Worm (Caenorhabditis elegans): ENCODE results near the gene fbxa-55.
A peak's percentile ranks its signal among the peaks of the same experiment; 100 is the strongest.

Gene fbxa-55

ce11 chrIII:891014-891413, 44.9 kb downstream of the fbxa-55 start, which contains the start of gene T24C4.10:
Gene T24C4.10 (minus strand): TSS chrIII:891243.
- no peak for TF ChIP-seq sptf-1 (tag; optimal IDR thresholded peaks at IDR 0.05)

DNA sequence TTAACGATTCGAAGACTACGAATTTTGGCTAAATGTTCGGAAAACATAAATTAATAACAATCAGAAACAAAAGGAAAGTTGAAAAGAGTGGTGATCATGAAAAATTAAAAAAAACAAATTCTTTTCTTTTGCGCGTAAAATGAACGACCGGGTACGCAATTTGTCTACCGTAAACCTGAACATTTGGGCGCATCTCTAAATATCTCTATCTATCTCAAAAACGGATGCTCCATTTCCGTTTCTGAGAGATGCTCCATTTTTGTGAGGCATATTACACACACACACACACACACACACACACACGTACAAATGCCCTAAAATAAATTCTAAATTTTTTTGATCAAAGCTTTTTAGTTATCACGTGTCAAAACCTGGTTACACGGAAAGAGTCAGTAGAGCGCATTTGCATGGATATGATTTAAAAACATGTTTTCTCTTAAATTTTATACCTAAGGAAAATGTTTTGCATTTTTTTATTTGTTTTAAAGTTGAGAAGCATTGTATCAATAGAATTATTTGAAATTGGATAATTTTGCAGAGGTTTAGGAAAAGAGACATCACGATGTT, 46.8 kb downstream of the fbxa-55 start:
- peak; percentile 81 for TF ChIP-seq lsy-2 (tag; optimal IDR thresholded peaks at IDR 0.05)
- no peak for TF ChIP-seq M03D4.4 (tag; optimal IDR thresholded peaks at IDR 0.05)
- TF ChIP-seq elt-3 (tag; optimal IDR thresholded peaks at IDR 0.05): no peak
- TF ChIP-seq lin-32 (GFP tag; optimal IDR thresholded peaks at IDR 0.05): no peak
- no peak for TF ChIP-seq snpc-4 (tag; optimal IDR thresholded peaks at IDR 0.05)

ce11 chrIII:887874-888299, 48.0 kb downstream of the fbxa-55 start:
- no peak for TF ChIP-seq mep-1 (tag; optimal IDR thresholded peaks at IDR 0.05)
- TF ChIP-seq zip-8 (tag; optimal IDR thresholded peaks at IDR 0.05): no peak
- TF ChIP-seq ceh-39 (tag; optimal IDR thresholded peaks at IDR 0.05): peak; percentile 32
- peak; percentile 23 for TF ChIP-seq ham-2 (GFP tag; optimal IDR thresholded peaks at IDR 0.05)
- peak; percentile 24 for TF ChIP-seq pha-4 (tag; optimal IDR thresholded peaks at IDR 0.05)
- peak; percentile 63 for TF ChIP-seq ces-1 (GFP tag; optimal IDR thresholded peaks at IDR 0.05)
- peak; percentile 21 for TF ChIP-seq lsy-2 (tag; optimal IDR thresholded peaks at IDR 0.05)
- TF ChIP-seq blmp-1 (tag; optimal IDR thresholded peaks at IDR 0.05): peak; percentile 49
- TF ChIP-seq nhr-237 (tag; optimal IDR thresholded peaks at IDR 0.05): no peak
- TF ChIP-seq ceh-43 (GFP tag; optimal IDR thresholded peaks at IDR 0.05): no peak
- no peak for TF ChIP-seq tbx-8 (GFP tag; optimal IDR thresholded peaks at IDR 0.05)
- TF ChIP-seq nhr-2 (tag; optimal IDR thresholded peaks at IDR 0.05): no peak
- no peak for TF ChIP-seq M03D4.4 (tag; optimal IDR thresholded peaks at IDR 0.05)
- TF ChIP-seq unc-62 (GFP tag; optimal IDR thresholded peaks at IDR 0.05): peak; percentile 16
- no peak for TF ChIP-seq sem-2 (GFP tag; optimal IDR thresholded peaks at IDR 0.05)
- TF ChIP-seq elt-1 (tag; optimal IDR thresholded peaks at IDR 0.05; ENCODE audit: borderline replicate concordance, insufficient read depth): no peak
- peak; percentile 34 for TF ChIP-seq nhr-76 (tag; optimal IDR thresholded peaks at IDR 0.05)
- peak; percentile 60 for TF ChIP-seq mls-2 (tag; optimal IDR thresholded peaks at IDR 0.05)
- peak; percentile 41 for TF ChIP-seq unc-120 (tag; optimal IDR thresholded peaks at IDR 0.05; ENCODE audit: poor library complexity, severe bottlenecking)
- TF ChIP-seq drap-1 (GFP tag; optimal IDR thresholded peaks at IDR 0.05): no peak

- TF ChIP-seq drap-1 (GFP tag; optimal IDR thresholded peaks at IDR 0.05) (no peak), bed-3 (GFP tag; optimal IDR thresholded peaks at IDR 0.05) (no peak), nhr-237 (tag; optimal IDR thresholded peaks at IDR 0.05) (no peak), lsy-2 (tag; optimal IDR thresholded peaks at IDR 0.05) (no peak), blmp-1 (tag; optimal IDR thresholded peaks at IDR 0.05) (no peak), nhr-76 (tag; optimal IDR thresholded peaks at IDR 0.05) (no peak), mep-1 (tag; optimal IDR thresholded peaks at IDR 0.05) (no peak), sem-2 (GFP tag; optimal IDR thresholded peaks at IDR 0.05) (no peak), pha-4 (tag; optimal IDR thresholded peaks at IDR 0.05) (no peak), lin-32 (GFP tag; optimal IDR thresholded peaks at IDR 0.05) (no peak), lin-13 (tag; optimal IDR thresholded peaks at IDR 0.05) (no peak), snpc-4 (tag; optimal IDR thresholded peaks at IDR 0.05) (no peak), nhr-28 (tag; optimal IDR thresholded peaks at IDR 0.05) (no peak), unc-39 (tag; optimal IDR thresholded peaks at IDR 0.05) (no peak)
Measured at ce11 chrIII:886726-887125, 49.2 kb downstream of the fbxa-55 start, which contains the start of gene zer-1. Gene zer-1 (minus strand): TSS chrIII:886793.

DNA sequence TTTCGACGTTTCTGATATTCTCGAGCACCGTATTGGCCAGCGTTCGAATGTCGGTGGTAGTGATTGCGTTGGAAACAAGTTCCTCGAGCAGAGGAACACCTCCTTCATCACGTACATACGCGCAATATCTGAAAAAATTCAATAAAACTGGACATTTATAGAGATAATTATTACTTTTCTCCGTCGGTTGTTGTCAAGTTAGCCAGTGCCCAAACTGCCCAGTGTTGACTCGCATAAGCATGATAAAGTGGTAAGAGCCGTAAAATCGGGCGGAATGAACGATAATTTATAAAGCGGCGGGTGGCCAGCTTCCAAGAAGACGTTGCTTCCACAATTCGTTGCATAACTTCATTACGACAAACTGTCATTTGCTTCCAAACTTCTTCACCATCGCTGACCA, 52.3 kb downstream of the fbxa-55 start:
- TF ChIP-seq ztf-11 (tag; optimal IDR thresholded peaks at IDR 0.05): no peak
- no peak for TF ChIP-seq nhr-237 (tag; optimal IDR thresholded peaks at IDR 0.05)
- TF ChIP-seq sem-2 (GFP tag; optimal IDR thresholded peaks at IDR 0.05): no peak
- no peak for TF ChIP-seq nhr-28 (tag; optimal IDR thresholded peaks at IDR 0.05)
- TF ChIP-seq bed-3 (GFP tag; optimal IDR thresholded peaks at IDR 0.05): no peak
- no peak for TF ChIP-seq M03D4.4 (tag; optimal IDR thresholded peaks at IDR 0.05)
- TF ChIP-seq pha-4 (tag; optimal IDR thresholded peaks at IDR 0.05): no peak
- TF ChIP-seq lsy-2 (tag; optimal IDR thresholded peaks at IDR 0.05): no peak
- no peak for TF ChIP-seq nhr-76 (tag; optimal IDR thresholded peaks at IDR 0.05)
- TF ChIP-seq blmp-1 (tag; optimal IDR thresholded peaks at IDR 0.05): no peak
- TF ChIP-seq nhr-2 (tag; optimal IDR thresholded peaks at IDR 0.05): no peak
- TF ChIP-seq mep-1 (tag; optimal IDR thresholded peaks at IDR 0.05): no peak
- no peak for TF ChIP-seq ceh-43 (GFP tag; optimal IDR thresholded peaks at IDR 0.05)
- no peak for TF ChIP-seq lin-13 (tag; optimal IDR thresholded peaks at IDR 0.05)
- no peak for TF ChIP-seq mab-5 (tag; optimal IDR thresholded peaks at IDR 0.05)
